Fruit fly (Drosophila melanogaster) whole organism, embryonic: Measurements from ENCODE around the gene Spx.

Experiments
- Atf-2 ChIP-seq: fragments of 200-800 bp; sonication (Bioruptor generic); optimal IDR thresholded peaks from 2 replicates; lab custom pipeline; 2016; ENCODE audit warnings: missing biosample characterization, missing genetic modification characterization
- B-H2 ChIP-seq: fragments of 200-800 bp; sonication (Bioruptor generic); optimal IDR thresholded peaks from 2 replicates; lab custom pipeline; 2018; ENCODE audit warnings: missing biosample characterization, mild to moderate bottlenecking, missing genetic modification characterization
- Bdp1 ChIP-seq: fragments of 200-800 bp; sonication (Bioruptor generic); optimal IDR thresholded peaks from 3 replicates; lab custom pipeline; 2016; ENCODE audit warnings: missing biosample characterization, missing genetic modification characterization
- CG10209 ChIP-seq: fragments of 200-800 bp; sonication (Bioruptor generic); optimal IDR thresholded peaks from 3 replicates; lab custom pipeline; 2017; ENCODE audit warnings: missing biosample characterization, mild to moderate bottlenecking, missing genetic modification characterization, missing genetic modification reagents
- CG10431 ChIP-seq: fragments of 200-800 bp; sonication (Bioruptor generic); optimal IDR thresholded peaks from 3 replicates; lab custom pipeline; 2018; ENCODE audit warnings: missing biosample characterization, mild to moderate bottlenecking, missing genetic modification characterization
- CG11093 ChIP-seq: fragments of 200-800 bp; sonication (Bioruptor generic); IDR thresholded peaks from 3 replicates; pipeline ENCODE4 v1.3.6; 2022; ENCODE audit warnings: missing biosample characterization, missing genetic modification characterization
- CG11560 ChIP-seq: fragments of 200-800 bp; sonication (Bioruptor generic); IDR thresholded peaks from 3 replicates; pipeline ENCODE4 v1.3.6; 2022; ENCODE audit warnings: missing biosample characterization, missing genetic modification characterization
- CG13296 ChIP-seq: fragments of 200-800 bp; sonication (Bioruptor generic); optimal IDR thresholded peaks from 3 replicates; lab custom pipeline; 2018; ENCODE audit warnings: missing biosample characterization, mild to moderate bottlenecking, missing genetic modification characterization
- CG14965 ChIP-seq: fragments of 200-800 bp; sonication (Bioruptor generic); optimal IDR thresholded peaks from 2 replicates; lab custom pipeline; 2016; ENCODE audit warnings: missing biosample characterization, missing genetic modification characterization, borderline replicate concordance
- CG17328 ChIP-seq: fragments of 200-800 bp; sonication (Bioruptor generic); IDR thresholded peaks from 2 replicates; pipeline ENCODE4 v1.3.6; 2022; ENCODE audit warnings: missing biosample characterization, missing genetic modification characterization
- CG17361 ChIP-seq: fragments of 200-800 bp; sonication (Bioruptor generic); IDR thresholded peaks from 3 replicates; pipeline ENCODE4 v1.3.6; 2022; ENCODE audit warnings: missing biosample characterization, missing genetic modification characterization
- CG17912 ChIP-seq: fragments of 200-800 bp; sonication (Bioruptor generic); optimal IDR thresholded peaks from 2 replicates; lab custom pipeline; 2018; ENCODE audit warnings: missing biosample characterization, mild to moderate bottlenecking, missing genetic modification characterization
- CG2875 ChIP-seq: fragments of 200-800 bp; sonication (Bioruptor generic); optimal IDR thresholded peaks from 2 replicates; lab custom pipeline; 2017; ENCODE audit warnings: missing biosample characterization, mild to moderate bottlenecking, missing genetic modification characterization, missing genetic modification reagents
- CG34376 ChIP-seq: fragments of 200-800 bp; sonication (Bioruptor generic); optimal IDR thresholded peaks from 2 replicates; lab custom pipeline; 2018; ENCODE audit warnings: missing biosample characterization, mild to moderate bottlenecking, missing genetic modification characterization
- CG43689 ChIP-seq: fragments of 200-800 bp; sonication (Bioruptor generic); IDR thresholded peaks from 2 replicates; pipeline ENCODE4 v1.3.6; 2022; ENCODE audit warnings: missing biosample characterization, missing genetic modification characterization
- CG4424 ChIP-seq: fragments of 200-800 bp; sonication (Bioruptor generic); optimal IDR thresholded peaks from 3 replicates; lab custom pipeline; 2016; ENCODE audit warnings: missing biosample characterization, missing genetic modification characterization
- CG4707 ChIP-seq: fragments of 200-800 bp; sonication (Bioruptor generic); optimal IDR thresholded peaks from 2 replicates; lab custom pipeline; 2018; ENCODE audit warnings: missing biosample characterization, mild to moderate bottlenecking, missing genetic modification characterization, moderate library complexity
- CG7963 ChIP-seq: fragments of 200-800 bp; sonication (Bioruptor generic); IDR thresholded peaks from 3 replicates; pipeline ENCODE4 v1.3.6; 2022; ENCODE audit warnings: missing biosample characterization, missing genetic modification characterization; ENCODE audit not compliant: partially characterized antibody
- CG8478 ChIP-seq: fragments of >200 bp; optimal IDR thresholded peaks from 2 replicates; lab custom pipeline; 2018
- CkIIα-i1 ChIP-seq: fragments of 200-800 bp; sonication (Bioruptor generic); IDR thresholded peaks from 2 replicates; pipeline ENCODE4 v1.3.6; 2022; ENCODE audit warnings: missing biosample characterization, missing genetic modification characterization
- D ChIP-seq, 2 experiments: fragments of 200-800 bp in 1 of 2; fragments of >200 bp in 1 of 2; sonication (Bioruptor generic) in 1 of 2; optimal IDR thresholded peaks; 2 replicates in 1 of 2; 3 replicates in 1 of 2; lab custom pipeline; 2017; ENCODE audit warnings: mild to moderate bottlenecking in 1 of 2, missing biosample characterization in 1 of 2, missing genetic modification characterization in 1 of 2, missing genetic modification reagents in 1 of 2
- D19A ChIP-seq: fragments of 200-800 bp; optimal IDR thresholded peaks from 3 replicates; lab custom pipeline; 2019; ENCODE audit warnings: missing biosample characterization, mild to moderate bottlenecking, missing genetic modification characterization, moderate library complexity
- D19B ChIP-seq: fragments of 200-800 bp; sonication (Bioruptor generic); optimal IDR thresholded peaks from 2 replicates; lab custom pipeline; 2017; ENCODE audit warnings: missing biosample characterization, mild to moderate bottlenecking, missing genetic modification characterization
- Dfd ChIP-seq, 2 experiments: fragments of >200 bp; optimal IDR thresholded peaks; 2 replicates each; lab custom pipeline; 2017; ENCODE audit warnings: missing biosample characterization in 2 of 2, missing genetic modification characterization in 2 of 2
- Dll ChIP-seq: fragments of 200-800 bp; sonication (Bioruptor generic); IDR thresholded peaks from 4 replicates; pipeline ENCODE4 v1.3.6; 2022; ENCODE audit warnings: missing biosample characterization, missing genetic modification characterization; ENCODE audit not compliant: partially characterized antibody
- H15 ChIP-seq: fragments of 200-800 bp; sonication (Bioruptor generic); IDR thresholded peaks from 3 replicates; pipeline ENCODE4 v1.3.6; 2022; ENCODE audit warnings: missing biosample characterization, missing genetic modification characterization
- HLHmδ ChIP-seq: fragments of 200-800 bp; sonication (Bioruptor generic); optimal IDR thresholded peaks from 2 replicates; lab custom pipeline; 2018; ENCODE audit warnings: missing biosample characterization, mild to moderate bottlenecking, missing genetic modification characterization, moderate library complexity
- Hr51 ChIP-seq, 2 experiments: fragments of 200-800 bp; sonication (Bioruptor generic); optimal IDR thresholded peaks; 2 replicates in 1 of 2; 3 replicates in 1 of 2; lab custom pipeline; 2016 to 2018; ENCODE audit warnings: missing biosample characterization in 2 of 2, missing genetic modification characterization in 2 of 2, mild to moderate bottlenecking in 1 of 2, moderate library complexity in 1 of 2
- Lim3 ChIP-seq: fragments of 200-800 bp; sonication (Bioruptor generic); IDR thresholded peaks from 2 replicates; pipeline ENCODE4 v1.3.6; 2022; ENCODE audit warnings: missing biosample characterization, missing genetic modification characterization
- Myb ChIP-seq: fragments of 200-800 bp; sonication (Bioruptor generic); optimal IDR thresholded peaks from 2 replicates; lab custom pipeline; 2016; ENCODE audit warnings: missing biosample characterization, missing genetic modification characterization
- NFAT ChIP-seq: fragments of 200-800 bp; sonication (Bioruptor generic); IDR thresholded peaks from 2 replicates; pipeline ENCODE4 v1.3.6; 2022; ENCODE audit warnings: missing biosample characterization, missing genetic modification characterization
- Neu2 ChIP-seq: fragments of 200-800 bp; sonication (Bioruptor generic); optimal IDR thresholded peaks from 3 replicates; lab custom pipeline; 2016; ENCODE audit warnings: missing biosample characterization, missing genetic modification characterization, borderline replicate concordance
- Ptx1 ChIP-seq: fragments of 200-800 bp; sonication (Bioruptor generic); IDR thresholded peaks from 2 replicates; pipeline ENCODE4 v1.3.6; 2022; ENCODE audit warnings: missing biosample characterization, missing genetic modification characterization
- Vsx1 ChIP-seq: fragments of 200-800 bp; sonication (Bioruptor generic); optimal IDR thresholded peaks from 2 replicates; lab custom pipeline; 2017; ENCODE audit warnings: missing biosample characterization, mild to moderate bottlenecking, missing genetic modification characterization, missing genetic modification reagents
- az2 ChIP-seq: fragments of 200-800 bp; sonication (Bioruptor generic); optimal IDR thresholded peaks from 3 replicates; lab custom pipeline; 2016; ENCODE audit warnings: missing biosample characterization, missing genetic modification characterization
- chinmo ChIP-seq: fragments of 200-800 bp; sonication (Bioruptor generic); IDR thresholded peaks from 4 replicates; pipeline ENCODE4 v1.3.6; 2022; ENCODE audit warnings: missing biosample characterization, missing genetic modification characterization; ENCODE audit not compliant: partially characterized antibody
- dimm ChIP-seq: fragments of 200-800 bp; sonication (Bioruptor generic); IDR thresholded peaks from 2 replicates; pipeline ENCODE4 v1.3.6; 2022; ENCODE audit warnings: missing biosample characterization, missing genetic modification characterization
- dm ChIP-seq: fragments of 200-800 bp; sonication (Bioruptor generic); optimal IDR thresholded peaks from 3 replicates; lab custom pipeline; 2016; ENCODE audit warnings: missing biosample characterization, missing genetic modification characterization
- gfzf ChIP-seq: fragments of 200-800 bp; sonication (Bioruptor generic); optimal IDR thresholded peaks from 2 replicates; lab custom pipeline; 2016; ENCODE audit warnings: missing biosample characterization, mild to moderate bottlenecking, missing genetic modification characterization, moderate library complexity
- hb ChIP-seq: fragments of 200-800 bp; sonication (Bioruptor generic); IDR thresholded peaks from 3 replicates; pipeline ENCODE4 v1.3.6; 2022; ENCODE audit warnings: missing biosample characterization, missing genetic modification characterization; ENCODE audit not compliant: partially characterized antibody
- lbe ChIP-seq: fragments of 200-800 bp; sonication (Bioruptor generic); optimal IDR thresholded peaks from 2 replicates; lab custom pipeline; 2016; ENCODE audit warnings: missing biosample characterization, mild to moderate bottlenecking, missing genetic modification characterization
- lov ChIP-seq, 2 experiments: fragments of 200-800 bp in 1 of 2; fragments of >200 bp in 1 of 2; sonication (Bioruptor generic) in 1 of 2; IDR thresholded peaks in 1 of 2; optimal IDR thresholded peaks in 1 of 2; 2 replicates in 1 of 2; 3 replicates in 1 of 2; pipeline versions ENCODE4 v1.3.6 to Lab custom; 2017 to 2022; ENCODE audit warnings: missing biosample characterization in 1 of 2, missing genetic modification characterization in 1 of 2
- luna ChIP-seq: fragments of 200-800 bp; sonication (Bioruptor generic); optimal IDR thresholded peaks from 2 replicates; lab custom pipeline; 2016; ENCODE audit warnings: missing biosample characterization, missing genetic modification characterization
- pzg ChIP-seq: fragments of 200-800 bp; sonication (Bioruptor generic); optimal IDR thresholded peaks from 3 replicates; lab custom pipeline; 2018; ENCODE audit warnings: missing biosample characterization, mild to moderate bottlenecking, missing genetic modification characterization, moderate library complexity
- repo ChIP-seq: fragments of 200-800 bp; sonication (Bioruptor generic); optimal IDR thresholded peaks from 2 replicates; lab custom pipeline; 2016; ENCODE audit warnings: missing biosample characterization, missing genetic modification characterization
- rib ChIP-seq: fragments of 200-800 bp; sonication (Bioruptor generic); IDR thresholded peaks from 2 replicates; pipeline ENCODE4 v1.3.6; 2022; ENCODE audit warnings: missing biosample characterization, missing genetic modification characterization
- stc ChIP-seq: fragments of 200-800 bp; sonication (Bioruptor generic); IDR thresholded peaks from 2 replicates; pipeline ENCODE4 v1.3.6; 2022; ENCODE audit warnings: missing biosample characterization, missing genetic modification characterization

Spx gene

DNA sequence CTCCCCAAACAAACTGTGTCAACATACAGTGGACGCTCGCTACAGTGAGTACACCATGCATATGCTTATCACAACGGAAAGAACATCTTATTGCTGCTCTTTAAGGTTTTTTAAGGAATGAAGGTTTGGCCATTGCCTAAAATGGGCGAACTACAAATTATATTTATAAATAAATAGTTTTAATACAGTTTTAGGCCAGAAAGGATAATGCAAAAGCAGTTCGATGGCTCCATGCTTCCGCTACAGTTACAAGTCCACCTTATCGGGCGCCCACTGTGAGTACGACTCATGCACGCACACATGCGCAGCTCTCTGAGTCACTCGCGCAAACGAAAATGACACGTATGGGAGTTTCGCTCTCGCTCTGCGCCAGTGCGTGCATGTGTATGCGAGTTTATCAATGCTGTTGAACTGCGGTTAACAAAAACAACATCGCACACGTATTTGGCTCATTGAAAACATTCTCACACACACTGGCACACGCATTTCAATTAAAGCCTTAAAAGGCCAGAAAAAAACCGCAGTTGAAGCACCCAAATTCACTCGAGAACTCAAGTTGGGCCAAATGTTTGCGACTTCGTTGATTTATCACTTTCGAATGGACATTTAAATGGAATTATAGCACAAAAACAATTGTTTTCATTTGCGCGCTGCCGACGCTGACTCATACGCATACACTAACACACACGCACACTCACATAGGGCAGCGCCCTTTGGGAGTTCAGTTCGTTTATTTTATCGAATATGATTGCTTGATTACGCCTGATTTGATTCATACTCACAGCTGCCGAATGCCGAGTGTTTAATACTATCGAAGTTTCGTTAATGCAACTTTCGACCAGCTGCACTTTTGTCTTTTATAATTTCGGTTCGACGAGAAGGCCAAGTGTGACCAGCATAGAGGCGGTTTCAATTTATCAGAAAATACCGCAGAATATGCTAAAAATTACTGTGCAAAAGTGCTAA is 31.1 kb upstream of the Spx start, which contains the start of gene sqh (continued):
- TF ChIP-seq Hr51 (GFP tag; optimal IDR thresholded peaks at IDR 0.05; lab: Kevin White, UChicago) (peak; percentile 64 to 90), stc (GFP tag; lab: Robert Waterston, UW) (peak; percentile 90), CG10431 (GFP tag; lab: Kevin White, UChicago) (peak; percentile 75), CG14965 (GFP tag; lab: Kevin White, UChicago) (no peak), Lim3 (peak; percentile 84), NFAT (GFP tag; lab: Robert Waterston, UW) (peak; percentile 84), CG13296 (GFP tag; lab: Kevin White, UChicago) (peak; percentile 91), CG8478 (lab: Kevin White, UChicago) (peak; percentile 77), luna (GFP tag; lab: Kevin White, UChicago) (no peak), chinmo (GFP tag; lab: Robert Waterston, UW) (peak; percentile 77; the same call in 1 of the 4 replicates), D19B (peak; percentile 67), repo (peak; percentile 19), Bdp1 (GFP tag; lab: Kevin White, UChicago) (peak; percentile 24), H15 (GFP tag; lab: Robert Waterston, UW) (peak; percentile 78), CG11560 (tag; lab: Robert Waterston, UW) (peak; percentile 82; the same call in 2 of the 3 replicates), lbe (GFP tag; lab: Kevin White, UChicago) (peak; percentile 75), CkIIα-i1 (GFP tag; lab: Robert Waterston, UW) (no peak), Atf-2 (GFP tag; lab: Kevin White, UChicago) (peak; percentile 24), dimm (peak; percentile 62; the same call in 1 of the 2 replicates), Myb (peak; percentile 2), Dfd (GFP tag; optimal IDR thresholded peaks at IDR 0.05; lab: Kevin White, UChicago) (no peak), CG4424 (GFP tag; lab: Kevin White, UChicago) (peak; percentile 78), CG2875 (GFP tag; lab: Kevin White, UChicago) (peak; percentile 81), Neu2 (no peak), Dll (no peak), CG4707 (GFP tag; lab: Kevin White, UChicago) (peak; percentile 78), B-H2 (GFP tag; lab: Kevin White, UChicago) (peak; percentile 77), rib (GFP tag; lab: Robert Waterston, UW) (peak; percentile 83; the same call in 1 of the 2 replicates), D19A (tag; lab: Kevin White, UChicago) (peak; percentile 83), dm (no peak), pzg (GFP tag; lab: Kevin White, UChicago) (no peak), CG7963 (GFP tag; lab: Robert Waterston, UW) (no peak), CG17328 (peak; percentile 87), az2 (GFP tag; lab: Kevin White, UChicago) (peak; percentile 85), CG10209 (GFP tag; lab: Kevin White, UChicago) (peak; percentile 86), hb (GFP tag; lab: Robert Waterston, UW) (no peak), D (optimal IDR thresholded peaks at IDR 0.05; lab: Kevin White, UChicago) (no peak), D (GFP tag; optimal IDR thresholded peaks at IDR 0.05; lab: Kevin White, UChicago) (peak; percentile 82), CG17912 (GFP tag; lab: Kevin White, UChicago) (peak; percentile 68), lov (optimal IDR thresholded peaks at IDR 0.05; lab: Kevin White, UChicago) (no peak), lov (GFP tag; IDR thresholded peaks at IDR 0.05; lab: Robert Waterston, UW) (peak; percentile 73; the same call in 2 of the 3 replicates), Vsx1 (GFP tag; lab: Kevin White, UChicago) (peak; percentile 83), CG34376 (peak; percentile 83), HLHmδ (GFP tag; lab: Kevin White, UChicago) (no peak), gfzf (GFP tag; lab: Kevin White, UChicago) (no peak), CG43689 (GFP tag; lab: Robert Waterston, UW) (peak; percentile 64; the same call in 1 of the 2 replicates), CG11093 (GFP tag; lab: Robert Waterston, UW) (peak; percentile 90), Ptx1 (GFP tag; lab: Robert Waterston, UW) (peak; percentile 94), CG17361 (GFP tag; lab: Robert Waterston, UW) (peak; percentile 88)
